Fruit fly (Drosophila melanogaster) whole organism, embryonic: Measurements from ENCODE around the gene Piezo.

Source experiments
- CG11723 ChIP-seq: fragments of 200-800 bp; sonication (Bioruptor generic); optimal IDR thresholded peaks from 2 replicates; lab custom pipeline; 2017; ENCODE audit warnings: missing biosample characterization, mild to moderate bottlenecking, missing genetic modification characterization
- kni ChIP-seq: fragments of 200-800 bp; sonication (Bioruptor generic); optimal IDR thresholded peaks from 3 replicates; lab custom pipeline; 2017; ENCODE audit warnings: mild to moderate bottlenecking, missing biosample characterization, missing genetic modification reagents, missing genetic modification characterization
- phol ChIP-seq: fragments of 200-800 bp; sonication (Bioruptor generic); optimal IDR thresholded peaks from 3 replicates; lab custom pipeline; 2018; ENCODE audit warnings: missing biosample characterization, mild to moderate bottlenecking, missing genetic modification characterization, moderate library complexity

DNA sequence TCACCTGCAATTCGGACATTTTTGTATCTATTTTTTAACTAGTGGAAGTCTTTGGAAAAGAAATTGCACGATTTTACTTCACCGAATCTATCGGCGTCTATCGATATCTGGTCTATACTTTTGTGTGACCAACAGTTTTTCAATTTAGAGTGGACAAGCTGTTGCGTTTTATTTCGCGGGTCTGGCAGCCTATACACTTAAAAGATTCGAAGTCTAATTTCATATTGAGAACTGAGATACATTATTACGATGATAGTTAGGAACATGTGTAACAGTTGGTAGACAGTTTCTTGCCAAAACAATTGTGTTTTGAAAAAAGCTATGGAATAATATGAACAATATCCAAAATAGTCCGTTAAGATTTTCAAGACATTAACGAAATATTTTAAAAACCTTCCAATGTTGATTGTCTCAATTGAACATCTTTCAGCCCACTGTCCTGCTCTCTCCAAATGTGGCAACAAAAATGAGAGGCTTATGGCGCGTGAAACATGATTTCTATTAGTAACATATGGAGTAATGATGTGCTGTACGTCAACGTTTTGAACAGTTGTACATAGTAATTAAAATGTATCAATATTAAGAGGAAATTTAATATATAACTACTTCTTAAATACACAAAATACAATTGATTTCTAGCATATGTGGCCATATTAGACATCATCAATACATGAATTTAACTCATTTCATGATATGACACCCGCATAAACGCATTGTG lies 407 bp upstream of the Piezo start, which contains the start of gene Acbp1:
- TF ChIP-seq phol = peak; percentile 96
- TF ChIP-seq kni (GFP tag; lab: Kevin White, UChicago) = peak; percentile 96
- TF ChIP-seq CG11723 (GFP tag; lab: Kevin White, UChicago) = peak; percentile 96
